Fruit fly (Drosophila melanogaster): ENCODE results near the gene CG11353.
A peak's percentile ranks its signal among the peaks of the same experiment; 100 is the strongest.

CG11353 gene

dm6 chr3L:4531941-4532478, 960 bp upstream of the CG11353 start, which contains the start of gene Tie (continued):
- TF ChIP-seq CG7368 (GFP tag; optimal IDR thresholded peaks at IDR 0.05) (no peak), CG6276 (GFP tag; optimal IDR thresholded peaks at IDR 0.05) (peak; percentile 8), vri (GFP tag; optimal IDR thresholded peaks at IDR 0.05) (no peak), CG8119 (GFP tag; IDR thresholded peaks at IDR 0.05) (peak; percentile 21; the same call in 1 of the 3 replicates), spab (GFP tag; optimal IDR thresholded peaks at IDR 0.05) (no peak), Hr39 (GFP tag; optimal IDR thresholded peaks at IDR 0.05) (no peak), lz (GFP tag; optimal IDR thresholded peaks at IDR 0.05) (no peak), CG15336 (GFP tag; IDR thresholded peaks at IDR 0.05) (no peak; the same call in 1 of the 2 replicates), Blimp-1 (GFP tag; optimal IDR thresholded peaks at IDR 0.05) (no peak), CG11294 (GFP tag; IDR thresholded peaks at IDR 0.05) (no peak), achi (GFP tag; optimal IDR thresholded peaks at IDR 0.05) (no peak)

dm6 chr3L:4533941-4534340, 971 bp downstream of the CG11353 start:
- TF ChIP-seq Hr4 (GFP tag; optimal IDR thresholded peaks at IDR 0.05) (no peak), Eip78C (GFP tag) (peak; percentile 37)

- TF ChIP-seq Sox102F (GFP tag; optimal IDR thresholded peaks at IDR 0.05) (no peak), CG31627 (GFP tag; optimal IDR thresholded peaks at IDR 0.05) (no peak), Blimp-1 (GFP tag; optimal IDR thresholded peaks at IDR 0.05) (peak; percentile 51), Ets21C (GFP tag; optimal IDR thresholded peaks at IDR 0.05) (no peak)
These were observed 1.5 kb downstream of the CG11353 start for dm6 chr3L:4534481-4534880.

dm6 chr3L:4541070-4541469, 8.1 kb downstream of the CG11353 start, which contains the start of gene CG32243:
CG32243 (minus strand) TSS chr3L:4541244.
- TF ChIP-seq dsx (GFP tag; optimal IDR thresholded peaks at IDR 0.05; ENCODE audit: poor library complexity, severe bottlenecking) (no peak), svp (GFP tag) (no peak), Eip93F (GFP tag; optimal IDR thresholded peaks at IDR 0.05) (no peak), Blimp-1 (GFP tag; optimal IDR thresholded peaks at IDR 0.05) (no peak), achi (GFP tag; optimal IDR thresholded peaks at IDR 0.05) (peak; percentile 72), vri (GFP tag; optimal IDR thresholded peaks at IDR 0.05) (no peak), fkh (GFP tag; optimal IDR thresholded peaks at IDR 0.05) (no peak), salr (GFP tag; optimal IDR thresholded peaks at IDR 0.05) (no peak)

dm6 chr3L:4541573-4542371, 8.8 kb downstream of the CG11353 start, which contains the start of gene CG11357:
CG11357 (plus strand) TSS chr3L:4542051.
- peak; percentile 98 for TF ChIP-seq Gug (GFP tag; IDR thresholded peaks at IDR 0.05)
- peak; percentile 94 for TF ChIP-seq cyc (GFP tag; optimal IDR thresholded peaks at IDR 0.05)
- TF ChIP-seq CG6792 (GFP tag; optimal IDR thresholded peaks at IDR 0.05), result peak; percentile 98
- TF ChIP-seq Sox102F (GFP tag; optimal IDR thresholded peaks at IDR 0.05), result peak; percentile 97
- peak; percentile 99 for TF ChIP-seq Eip78C (GFP tag)
- TF ChIP-seq Sox14 (GFP tag; optimal IDR thresholded peaks at IDR 0.05), result peak; percentile 95
- peak; percentile 99 for TF ChIP-seq CG16779 (tag; optimal IDR thresholded peaks at IDR 0.05)
- TF ChIP-seq OdsH (GFP tag; optimal IDR thresholded peaks at IDR 0.05), result peak; percentile 99
- peak; percentile 95 for TF ChIP-seq pdm3 (GFP tag; optimal IDR thresholded peaks at IDR 0.05)
- no peak for TF ChIP-seq Hr38 (GFP tag; optimal IDR thresholded peaks at IDR 0.05)
- TF ChIP-seq CG3032 (tag; optimal IDR thresholded peaks at IDR 0.05), result peak; percentile 99
- peak; percentile 88 for TF ChIP-seq Ets21C (GFP tag; optimal IDR thresholded peaks at IDR 0.05)
- TF ChIP-seq CG10669 (GFP tag; optimal IDR thresholded peaks at IDR 0.05), result peak; percentile 98
- TF ChIP-seq Ets96B (tag; optimal IDR thresholded peaks at IDR 0.05), result peak; percentile 99
- peak; percentile 91 for TF ChIP-seq CG31627 (GFP tag; optimal IDR thresholded peaks at IDR 0.05)
- peak; percentile 99 for TF ChIP-seq eg (GFP tag; IDR thresholded peaks at IDR 0.05)
- TF ChIP-seq CG8632 (GFP tag; optimal IDR thresholded peaks at IDR 0.05), result peak; percentile 99
- TF ChIP-seq CG11294 (GFP tag; IDR thresholded peaks at IDR 0.05), result peak; percentile 98
- TF ChIP-seq CG15336 (GFP tag; IDR thresholded peaks at IDR 0.05), result peak; percentile 99
- TF ChIP-seq CG10631 (GFP tag; optimal IDR thresholded peaks at IDR 0.05), result peak; percentile 98
- TF ChIP-seq Blimp-1 (GFP tag; optimal IDR thresholded peaks at IDR 0.05), result peak; percentile 92
- TF ChIP-seq vri (GFP tag; optimal IDR thresholded peaks at IDR 0.05), result peak; percentile 94
- TF ChIP-seq CG8119 (GFP tag; IDR thresholded peaks at IDR 0.05), result peak; percentile 99
- TF ChIP-seq fd59A (GFP tag; optimal IDR thresholded peaks at IDR 0.05), result peak; percentile 89
- peak; percentile 95 for TF ChIP-seq CG6854 (GFP tag; optimal IDR thresholded peaks at IDR 0.05)
- TF ChIP-seq CG3919 (GFP tag; optimal IDR thresholded peaks at IDR 0.05), result peak; percentile 97
- TF ChIP-seq topi (GFP tag; optimal IDR thresholded peaks at IDR 0.05), result peak; percentile 95
- TF ChIP-seq ss (GFP tag; optimal IDR thresholded peaks at IDR 0.05), result peak; percentile 98
- peak; percentile 81 for TF ChIP-seq fkh (GFP tag; optimal IDR thresholded peaks at IDR 0.05)
